Fruit fly (Drosophila melanogaster) whole organism, embryonic: ENCODE data around the gene ZnT77C.

Experiments
- Abd-B ChIP-seq: fragments of 200-800 bp; sonication (Bioruptor generic); optimal IDR thresholded peaks from 2 replicates; lab custom pipeline; 2018; ENCODE audit warnings: missing biosample characterization, mild to moderate bottlenecking, missing genetic modification characterization, moderate library complexity
- CG10959 ChIP-seq: fragments of 200-800 bp; sonication (Bioruptor generic); IDR thresholded peaks from 2 replicates; pipeline ENCODE4 v1.3.6; 2022; ENCODE audit warnings: missing biosample characterization, missing genetic modification characterization
- CG11093 ChIP-seq: fragments of 200-800 bp; sonication (Bioruptor generic); IDR thresholded peaks from 3 replicates; pipeline ENCODE4 v1.3.6; 2022; ENCODE audit warnings: missing biosample characterization, missing genetic modification characterization
- CG11456 ChIP-seq: fragments of 200-800 bp; sonication (Bioruptor generic); IDR thresholded peaks from 3 replicates; pipeline ENCODE4 v1.3.6; 2022; ENCODE audit warnings: missing biosample characterization, missing genetic modification characterization
- CG11504 ChIP-seq: fragments of 200-800 bp; sonication (Bioruptor generic); optimal IDR thresholded peaks from 3 replicates; lab custom pipeline; 2019; ENCODE audit warnings: missing biosample characterization, mild to moderate bottlenecking, missing genetic modification characterization, moderate library complexity
- CG13287 ChIP-seq: fragments of 200-800 bp; sonication (Bioruptor generic); IDR thresholded peaks from 2 replicates; pipeline ENCODE4 v1.3.6; 2022; ENCODE audit warnings: missing biosample characterization, missing genetic modification characterization; ENCODE audit not compliant: partially characterized antibody
- CG15601 ChIP-seq: fragments of 200-800 bp; sonication (Bioruptor generic); optimal IDR thresholded peaks from 3 replicates; lab custom pipeline; 2019; ENCODE audit warnings: missing biosample characterization, mild to moderate bottlenecking, missing genetic modification characterization, moderate library complexity
- CG17359 ChIP-seq: fragments of 200-800 bp; sonication (Bioruptor generic); optimal IDR thresholded peaks from 3 replicates; lab custom pipeline; 2018; ENCODE audit warnings: missing biosample characterization, mild to moderate bottlenecking, missing genetic modification characterization, moderate library complexity
- CG1792 ChIP-seq: fragments of 200-800 bp; sonication (Bioruptor generic); optimal IDR thresholded peaks from 2 replicates; lab custom pipeline; 2016; ENCODE audit warnings: missing biosample characterization, missing genetic modification characterization
- CG18262 ChIP-seq: fragments of 200-800 bp; optimal IDR thresholded peaks from 3 replicates; lab custom pipeline; 2019; ENCODE audit warnings: missing biosample characterization, mild to moderate bottlenecking, missing genetic modification characterization, moderate library complexity
- CG42726 ChIP-seq: fragments of 200-800 bp; sonication (Bioruptor generic); IDR thresholded peaks from 2 replicates; pipeline ENCODE4 v1.3.6; 2022; ENCODE audit warnings: missing biosample characterization, missing genetic modification characterization; ENCODE audit not compliant: partially characterized antibody
- CG4707 ChIP-seq: fragments of 200-800 bp; sonication (Bioruptor generic); optimal IDR thresholded peaks from 2 replicates; lab custom pipeline; 2018; ENCODE audit warnings: missing biosample characterization, mild to moderate bottlenecking, missing genetic modification characterization, moderate library complexity
- CG4730 ChIP-seq: fragments of 200-800 bp; sonication (Bioruptor generic); IDR thresholded peaks from 2 replicates; pipeline ENCODE4 v1.3.6; 2022; ENCODE audit warnings: missing biosample characterization, missing genetic modification characterization
- CG5245 ChIP-seq: fragments of 200-800 bp; sonication (Bioruptor generic); optimal IDR thresholded peaks from 3 replicates; lab custom pipeline; 2016; ENCODE audit warnings: missing biosample characterization, missing genetic modification characterization
- CG7357 ChIP-seq: fragments of 200-800 bp; sonication (Bioruptor generic); IDR thresholded peaks from 3 replicates; pipeline ENCODE4 v1.3.6; 2022; ENCODE audit warnings: missing biosample characterization, missing genetic modification characterization
- CG7372 ChIP-seq: fragments of 200-800 bp; sonication (Bioruptor generic); IDR thresholded peaks from 2 replicates; pipeline ENCODE4 v1.3.6; 2022; ENCODE audit warnings: missing biosample characterization, missing genetic modification characterization
- CG7786 ChIP-seq: fragments of 200-800 bp; sonication (Bioruptor generic); optimal IDR thresholded peaks from 2 replicates; lab custom pipeline; 2016; ENCODE audit warnings: missing biosample characterization, missing genetic modification characterization
- CG8359 ChIP-seq: fragments of 200-800 bp; sonication (Bioruptor generic); optimal IDR thresholded peaks from 2 replicates; lab custom pipeline; 2017; ENCODE audit warnings: missing biosample characterization, mild to moderate bottlenecking, missing genetic modification characterization, borderline replicate concordance
- CG8765 ChIP-seq: fragments of 200-800 bp; sonication (Bioruptor generic); IDR thresholded peaks from 2 replicates; pipeline ENCODE4 v1.3.6; 2022; ENCODE audit warnings: missing biosample characterization, missing genetic modification characterization
- D ChIP-seq, 2 experiments: fragments of 200-800 bp in 1 of 2; fragments of >200 bp in 1 of 2; sonication (Bioruptor generic) in 1 of 2; optimal IDR thresholded peaks; 2 replicates in 1 of 2; 3 replicates in 1 of 2; lab custom pipeline; 2017; ENCODE audit warnings: mild to moderate bottlenecking in 1 of 2, missing biosample characterization in 1 of 2, missing genetic modification characterization in 1 of 2, missing genetic modification reagents in 1 of 2
- Lhr ChIP-seq: fragments of 200-800 bp; sonication (Bioruptor generic); optimal IDR thresholded peaks from 3 replicates; lab custom pipeline; 2017; ENCODE audit warnings: mild to moderate bottlenecking, missing biosample characterization, missing genetic modification reagents, missing genetic modification characterization
- Lpt ChIP-seq: fragments of >200 bp; optimal IDR thresholded peaks from 2 replicates; lab custom pipeline; 2018; ENCODE audit warnings: missing biosample characterization, missing genetic modification characterization
- Mad ChIP-seq: fragments of 200-800 bp; sonication (Bioruptor generic); optimal IDR thresholded peaks from 2 replicates; lab custom pipeline; 2016; ENCODE audit warnings: missing biosample characterization, missing genetic modification characterization
- Rfx ChIP-seq: fragments of 200-800 bp; sonication (Bioruptor generic); IDR thresholded peaks from 2 replicates; pipeline ENCODE4 v1.3.6; 2022; ENCODE audit warnings: missing biosample characterization, missing genetic modification characterization
- Sox100B ChIP-seq: fragments of 200-800 bp; sonication (Bioruptor generic); optimal IDR thresholded peaks from 3 replicates; lab custom pipeline; 2018; ENCODE audit warnings: missing biosample characterization, mild to moderate bottlenecking, missing genetic modification characterization
- Tbp ChIP-seq: fragments of >200 bp; optimal IDR thresholded peaks from 2 replicates; lab custom pipeline; 2018; ENCODE audit warnings: missing biosample characterization, missing genetic modification characterization
- Vsx1 ChIP-seq: fragments of 200-800 bp; sonication (Bioruptor generic); optimal IDR thresholded peaks from 2 replicates; lab custom pipeline; 2017; ENCODE audit warnings: missing biosample characterization, mild to moderate bottlenecking, missing genetic modification characterization, missing genetic modification reagents
- Xrp1 ChIP-seq: fragments of 200-800 bp; sonication (Bioruptor generic); IDR thresholded peaks from 2 replicates; pipeline ENCODE4 v1.3.6; 2022; ENCODE audit warnings: missing biosample characterization, missing genetic modification characterization
- az2 ChIP-seq: fragments of 200-800 bp; sonication (Bioruptor generic); optimal IDR thresholded peaks from 3 replicates; lab custom pipeline; 2016; ENCODE audit warnings: missing biosample characterization, missing genetic modification characterization
- cas ChIP-seq: fragments of 200-800 bp; sonication (Bioruptor generic); IDR thresholded peaks from 2 replicates; pipeline ENCODE4 v1.3.6; 2022; ENCODE audit warnings: missing biosample characterization, missing genetic modification characterization
- caup ChIP-seq: fragments of 200-800 bp; sonication (Bioruptor generic); optimal IDR thresholded peaks from 3 replicates; lab custom pipeline; 2017; ENCODE audit warnings: missing biosample characterization, mild to moderate bottlenecking, missing genetic modification characterization, moderate library complexity; ENCODE audit not compliant: severe bottlenecking
- corto ChIP-seq: fragments of 200-800 bp; sonication (Bioruptor generic); optimal IDR thresholded peaks from 2 replicates; lab custom pipeline; 2016; ENCODE audit warnings: missing biosample characterization, mild to moderate bottlenecking, missing genetic modification characterization, moderate library complexity
- crp ChIP-seq, 2 experiments: fragments of 200-800 bp; sonication (Bioruptor generic); optimal IDR thresholded peaks; 2 replicates in 1 of 2; 3 replicates in 1 of 2; lab custom pipeline; 2017; ENCODE audit warnings: missing biosample characterization in 2 of 2, missing genetic modification characterization in 2 of 2, mild to moderate bottlenecking in 1 of 2, moderate library complexity in 1 of 2
- gsb ChIP-seq: fragments of 200-800 bp; sonication (Bioruptor generic); IDR thresholded peaks from 2 replicates; pipeline ENCODE4 v1.3.6; 2022; ENCODE audit warnings: missing biosample characterization, missing genetic modification characterization
- jumu ChIP-seq: fragments of 200-800 bp; sonication (Bioruptor generic); optimal IDR thresholded peaks from 3 replicates; lab custom pipeline; 2016; ENCODE audit warnings: missing biosample characterization, missing genetic modification characterization
- klu ChIP-seq: fragments of 200-800 bp; sonication (Bioruptor generic); IDR thresholded peaks from 2 replicates; pipeline ENCODE4 v1.3.6; 2022; ENCODE audit warnings: missing biosample characterization, missing genetic modification characterization
- lbe ChIP-seq: fragments of 200-800 bp; sonication (Bioruptor generic); optimal IDR thresholded peaks from 2 replicates; lab custom pipeline; 2016; ENCODE audit warnings: missing biosample characterization, mild to moderate bottlenecking, missing genetic modification characterization
- mirr ChIP-seq: fragments of 200-800 bp; sonication (Bioruptor generic); optimal IDR thresholded peaks from 3 replicates; lab custom pipeline; 2018; ENCODE audit warnings: missing biosample characterization, mild to moderate bottlenecking, missing genetic modification characterization
- mld ChIP-seq: fragments of 200-800 bp; sonication (Bioruptor generic); IDR thresholded peaks from 3 replicates; pipeline ENCODE4 v1.3.6; 2022; ENCODE audit warnings: missing biosample characterization, missing genetic modification characterization; ENCODE audit not compliant: partially characterized antibody
- p53 ChIP-seq: fragments of 200-800 bp; sonication (Bioruptor generic); optimal IDR thresholded peaks from 2 replicates; lab custom pipeline; 2016; ENCODE audit warnings: missing biosample characterization, missing genetic modification characterization
- pfk ChIP-seq: fragments of 200-800 bp; sonication (Bioruptor generic); optimal IDR thresholded peaks from 2 replicates; lab custom pipeline; 2018; ENCODE audit warnings: missing biosample characterization, mild to moderate bottlenecking, missing genetic modification characterization, moderate library complexity
- pros ChIP-seq: fragments of 200-800 bp; sonication (Bioruptor generic); optimal IDR thresholded peaks from 3 replicates; lab custom pipeline; 2019; ENCODE audit warnings: missing biosample characterization, mild to moderate bottlenecking, missing genetic modification characterization, moderate library complexity
- sisA ChIP-seq: fragments of 200-800 bp; sonication (Bioruptor generic); IDR thresholded peaks from 2 replicates; pipeline ENCODE4 v1.3.6; 2022; ENCODE audit warnings: missing biosample characterization, missing genetic modification characterization
- stc ChIP-seq: fragments of 200-800 bp; sonication (Bioruptor generic); IDR thresholded peaks from 2 replicates; pipeline ENCODE4 v1.3.6; 2022; ENCODE audit warnings: missing biosample characterization, missing genetic modification characterization
- tup ChIP-seq: fragments of 200-800 bp; sonication (Bioruptor generic); optimal IDR thresholded peaks from 2 replicates; lab custom pipeline; 2016; ENCODE audit warnings: missing biosample characterization, mild to moderate bottlenecking, missing genetic modification characterization, moderate library complexity
- unc-4 ChIP-seq: fragments of 200-800 bp; sonication (Bioruptor generic); IDR thresholded peaks from 2 replicates; pipeline ENCODE4 v1.3.6; 2022; ENCODE audit warnings: missing biosample characterization, missing genetic modification characterization; ENCODE audit not compliant: partially characterized antibody
- wek ChIP-seq: fragments of 200-800 bp; sonication (Bioruptor generic); optimal IDR thresholded peaks from 3 replicates; lab custom pipeline; 2018; ENCODE audit warnings: missing biosample characterization, mild to moderate bottlenecking, missing genetic modification characterization, moderate library complexity

The ZnT77C gene

DNA sequence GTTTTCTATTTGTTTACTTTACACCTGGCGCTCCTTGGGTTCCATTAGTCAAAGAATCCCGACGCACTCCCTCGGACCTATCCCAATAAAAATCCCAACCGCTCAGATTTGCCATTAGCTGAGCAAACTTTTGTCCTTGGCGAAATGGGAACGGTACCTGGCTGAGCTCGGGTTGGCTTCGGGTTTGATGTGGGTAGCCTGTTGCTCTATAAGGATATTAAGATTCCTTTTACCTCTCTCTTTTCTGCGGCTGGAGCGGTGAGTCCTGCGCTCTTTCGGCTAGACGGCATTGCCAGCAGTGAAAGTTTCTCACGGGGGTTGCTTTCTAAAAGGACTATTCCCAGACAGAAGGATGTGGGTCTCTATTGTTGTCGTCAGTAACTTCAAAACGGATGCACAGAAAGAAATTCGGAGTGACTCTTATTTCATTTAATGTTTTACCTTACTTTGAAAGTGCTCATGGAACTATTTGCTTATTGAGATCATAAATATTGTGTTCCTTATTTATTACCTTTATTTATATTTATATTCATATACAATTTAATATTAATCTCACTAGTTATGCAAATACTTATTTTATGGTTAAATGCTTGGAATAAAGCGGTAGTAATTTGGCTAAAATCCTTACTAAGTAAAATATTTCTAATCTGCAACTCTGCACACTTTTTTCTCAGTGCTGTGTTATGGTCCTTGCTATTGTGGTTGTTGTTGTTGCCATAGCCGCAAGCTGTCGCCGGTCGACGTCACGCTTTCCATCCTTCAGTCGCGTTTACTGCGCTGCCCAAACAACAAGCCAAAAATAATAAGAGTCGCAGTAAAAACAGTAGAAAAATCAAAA, 52.9 kb downstream of the ZnT77C start, which contains the start of gene CG5910 (continued):
- TF ChIP-seq CG11504 (peak; percentile 94), Xrp1 (GFP tag; lab: Robert Waterston, UW) (peak; percentile 84), sisA (GFP tag; lab: Robert Waterston, UW) (peak; percentile 84), CG15601 (tag; lab: Kevin White, UChicago) (peak; percentile 90), Mad (no peak), Rfx (GFP tag; lab: Robert Waterston, UW) (peak; percentile 75), CG7786 (GFP tag; lab: Kevin White, UChicago) (peak; percentile 22), D (optimal IDR thresholded peaks at IDR 0.05; lab: Kevin White, UChicago) (no peak), D (GFP tag; optimal IDR thresholded peaks at IDR 0.05; lab: Kevin White, UChicago) (peak; percentile 92), cas (no peak), CG1792 (GFP tag; lab: Kevin White, UChicago) (no peak), CG11093 (GFP tag; lab: Robert Waterston, UW) (peak; percentile 64; the same call in 1 of the 3 replicates), p53 (GFP tag; lab: Kevin White, UChicago) (no peak), CG7372 (peak; percentile 53; the same call in 1 of the 2 replicates), CG42726 (GFP tag; lab: Robert Waterston, UW) (no peak), unc-4 (GFP tag; lab: Robert Waterston, UW) (no peak), CG4730 (GFP tag; lab: Robert Waterston, UW) (peak; percentile 68), Sox100B (GFP tag; lab: Kevin White, UChicago) (peak; percentile 93), pros (GFP tag; lab: Kevin White, UChicago) (peak; percentile 91), Lhr (GFP tag; lab: Kevin White, UChicago) (peak; percentile 48), Vsx1 (no peak), stc (GFP tag; lab: Robert Waterston, UW) (peak; percentile 78), mirr (GFP tag; lab: Kevin White, UChicago) (peak; percentile 3), crp (GFP tag; optimal IDR thresholded peaks at IDR 0.05; lab: Kevin White, UChicago) (peak in 1 of 2 experiments; percentile 38), gsb (GFP tag; lab: Robert Waterston, UW) (peak; percentile 52; the same call in 1 of the 2 replicates), CG8359 (GFP tag; lab: Kevin White, UChicago) (peak; percentile 66), jumu (no peak), CG4707 (GFP tag; lab: Kevin White, UChicago) (peak; percentile 34), Abd-B (GFP tag; lab: Kevin White, UChicago) (peak; percentile 89), CG13287 (GFP tag; lab: Robert Waterston, UW) (no peak), CG8765 (0 out of 2 replicates have a peak, but pooled peaks have one; percentile 39), Tbp (no peak), klu (GFP tag; lab: Robert Waterston, UW) (peak; percentile 72), az2 (peak; percentile 82), CG18262 (peak; percentile 95), CG17359 (tag; lab: Kevin White, UChicago) (peak; percentile 88), CG5245 (GFP tag; lab: Kevin White, UChicago) (peak; percentile 62), wek (GFP tag; lab: Kevin White, UChicago) (peak; percentile 42), Lpt (GFP tag; lab: Kevin White, UChicago) (no peak), corto (GFP tag; lab: Kevin White, UChicago) (no peak), pfk (GFP tag; lab: Kevin White, UChicago) (no peak), CG7357 (GFP tag; lab: Robert Waterston, UW) (peak; percentile 83), CG11456 (GFP tag; lab: Robert Waterston, UW) (peak; percentile 63; the same call in 1 of the 3 replicates), caup (peak; percentile 91), lbe (GFP tag; lab: Kevin White, UChicago) (peak; percentile 11), mld (GFP tag; lab: Robert Waterston, UW) (no peak), CG10959 (peak; percentile 43), tup (GFP tag; lab: Kevin White, UChicago) (peak; percentile 16)
